Worm (Caenorhabditis elegans): ENCODE measurements around the gene cal-3.

DNA sequence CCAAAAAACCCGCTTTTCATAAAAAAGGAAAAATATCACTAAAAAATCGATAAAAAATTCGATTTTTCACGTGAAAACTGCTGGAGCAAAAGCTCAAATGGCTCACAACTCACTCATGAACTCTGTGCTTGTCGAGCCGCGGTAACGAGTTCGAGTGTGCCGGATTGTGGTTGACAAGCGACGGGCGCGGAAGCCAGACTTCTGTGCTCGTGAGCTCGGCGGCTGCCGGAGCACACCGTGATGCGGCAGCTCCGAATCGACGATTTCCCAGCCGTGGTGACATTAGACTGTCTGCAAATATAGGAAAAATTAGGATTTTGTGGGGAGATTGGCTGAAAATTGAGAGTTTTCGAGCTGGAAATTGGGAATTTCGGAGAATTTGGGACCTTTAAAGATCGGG, 22.2 kb downstream of the cal-3 start:
- TF ChIP-seq vab-15 (tag; optimal IDR thresholded peaks at IDR 0.05) (no peak), tbx-2 (tag; optimal IDR thresholded peaks at IDR 0.05) (no peak), dpl-1 (GFP tag; optimal IDR thresholded peaks at IDR 0.05) (no peak)

Measured in whole organism, L1 larva.